Worm (Caenorhabditis elegans) whole organism, young adult: ENCODE measurements around the gene miga-1.

Experiments used
- K12H6.12 ChIP-seq: fragments of 200-800 bp; sonication (Bioruptor generic); optimal IDR thresholded peaks from 2 replicates; lab custom pipeline; 2018; ENCODE audit warnings: mild to moderate bottlenecking, missing genetic modification characterization, missing compliant biosample characterization
- attf-5 ChIP-seq: fragments of 200-800 bp; sonication (Bioruptor generic); optimal IDR thresholded peaks from 2 replicates; lab custom pipeline; 2018; ENCODE audit warnings: mild to moderate bottlenecking, missing genetic modification characterization, missing compliant biosample characterization
- ceh-58 ChIP-seq: fragments of 200-800 bp; sonication (Bioruptor generic); IDR thresholded peaks from 2 replicates; pipeline ENCODE4 v1.3.6; 2022; ENCODE audit warnings: missing genetic modification characterization, missing compliant biosample characterization
- him-1 ChIP-seq: sonication (generic microtip); optimal IDR thresholded peaks from 2 replicates; lab custom pipeline; 2016; ENCODE audit warnings: missing genotype, missing genetic modification reagents, missing genetic modification characterization, missing compliant biosample characterization
- hlh-12 ChIP-seq: sonication (generic microtip); optimal IDR thresholded peaks from 2 replicates; lab custom pipeline; 2016; ENCODE audit warnings: missing genetic modification characterization, missing compliant biosample characterization
- lag-1 ChIP-seq: fragments of 200-800 bp; sonication (Bioruptor generic); IDR thresholded peaks from 2 replicates; pipeline ENCODE4 v1.3.6; 2022; ENCODE audit warnings: missing genetic modification reagents, missing genetic modification characterization, missing compliant biosample characterization
- lin-54 ChIP-seq: fragments of 200-800 bp; sonication (Bioruptor generic); optimal IDR thresholded peaks from 2 replicates; lab custom pipeline; 2018; ENCODE audit warnings: mild to moderate bottlenecking, missing genetic modification characterization, missing compliant biosample characterization
- mel-28 ChIP-seq: sonication (generic microtip); optimal IDR thresholded peaks from 2 replicates; lab custom pipeline; 2016; ENCODE audit warnings: borderline replicate concordance, mild to moderate bottlenecking, missing genetic modification characterization, missing compliant biosample characterization
- rec-8 ChIP-seq, 2 experiments: sonication (generic microtip); optimal IDR thresholded peaks; 2 replicates each; lab custom pipeline; 2016; ENCODE audit warnings: mild to moderate bottlenecking in 2 of 2, missing genetic modification characterization in 2 of 2, missing genetic modification reagents in 2 of 2, missing genotype in 2 of 2, missing biosample characterization in 1 of 2, missing compliant biosample characterization in 1 of 2, moderate library complexity in 1 of 2
- tbx-9 ChIP-seq: sonication (generic microtip); optimal IDR thresholded peaks from 2 replicates; lab custom pipeline; 2016; ENCODE audit warnings: borderline replicate concordance, missing genetic modification characterization, inconsistent platforms, missing compliant biosample characterization
- unc-62 ChIP-seq: fragments of 150-350 bp; optimal IDR thresholded peaks from 2 replicates; lab custom pipeline; 2014; ENCODE audit warnings: missing biosample characterization, missing genetic modification reagents, missing genetic modification characterization
- xnd-1 ChIP-seq: sonication (generic microtip); optimal IDR thresholded peaks from 2 replicates; lab custom pipeline; 2016; ENCODE audit warnings: missing genotype, missing genetic modification reagents, missing genetic modification characterization, missing compliant biosample characterization

DNA sequence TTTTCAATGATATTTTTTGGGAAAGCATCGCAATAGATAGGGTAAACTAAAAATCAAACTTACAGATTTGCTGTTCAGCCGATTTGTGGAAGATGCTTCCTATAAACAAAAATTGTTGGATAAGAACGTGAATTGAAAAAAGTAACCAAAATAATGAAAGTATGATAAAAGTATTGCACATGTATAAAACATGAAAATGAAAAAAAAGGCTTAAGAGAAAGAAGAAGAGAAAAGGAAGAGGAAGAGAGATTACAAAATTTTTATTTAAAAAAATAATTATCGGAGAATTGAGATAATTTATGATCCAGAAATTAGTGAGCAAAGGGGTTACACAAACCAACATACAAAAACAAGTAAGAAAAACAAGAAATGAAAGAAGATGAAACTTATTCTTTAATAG is 40.8 kb upstream of the miga-1 start, which contains the start of gene pals-37:
- TF ChIP-seq mel-28 (tag; lab: Kevin White, UChicago): no peak
- TF ChIP-seq tbx-9 (tag; lab: Kevin White, UChicago): no peak
- no peak for TF ChIP-seq xnd-1
- TF ChIP-seq attf-5 (GFP tag; lab: Kevin White, UChicago): no peak
- no peak for TF ChIP-seq ceh-58
- TF ChIP-seq lag-1 (GFP tag; lab: Robert Waterston, UW): no peak
- no peak for TF ChIP-seq K12H6.12 (tag; lab: Kevin White, UChicago)
- TF ChIP-seq unc-62 (GFP tag; lab: Kevin White, UChicago): no peak
- TF ChIP-seq hlh-12 (tag; lab: Kevin White, UChicago): no peak
- TF ChIP-seq rec-8 (tag; optimal IDR thresholded peaks at IDR 0.05; lab: Kevin White, UChicago): no peak
- TF ChIP-seq lin-54: no peak
- TF ChIP-seq him-1 (tag; lab: Kevin White, UChicago): no peak
